Fruit fly (Drosophila melanogaster) whole organism, embryonic: ENCODE data around the gene Ufl1.

ENCODE experiments used
- Atf6 ChIP-seq: fragments of 200-800 bp; sonication (Bioruptor generic); IDR thresholded peaks from 2 replicates; pipeline ENCODE4 v1.3.6; 2022; ENCODE audit warnings: missing biosample characterization, missing genetic modification characterization
- CG10543 ChIP-seq: fragments of 200-800 bp; sonication (Bioruptor generic); optimal IDR thresholded peaks from 3 replicates; lab custom pipeline; 2017; ENCODE audit warnings: missing biosample characterization, mild to moderate bottlenecking, missing genetic modification characterization, moderate library complexity
- CG10979 ChIP-seq: fragments of 200-800 bp; sonication (Bioruptor generic); optimal IDR thresholded peaks from 2 replicates; lab custom pipeline; 2018; ENCODE audit warnings: missing biosample characterization, mild to moderate bottlenecking, missing genetic modification characterization, moderate library complexity
- CG12391 ChIP-seq: fragments of 200-800 bp; sonication (Bioruptor generic); optimal IDR thresholded peaks from 3 replicates; lab custom pipeline; 2018; ENCODE audit warnings: missing biosample characterization, mild to moderate bottlenecking, missing genetic modification characterization, moderate library complexity
- CG13894 ChIP-seq: fragments of 200-800 bp; sonication (Bioruptor generic); optimal IDR thresholded peaks from 3 replicates; lab custom pipeline; 2018; ENCODE audit warnings: missing biosample characterization, mild to moderate bottlenecking, missing genetic modification characterization, moderate library complexity
- CG15696 ChIP-seq: fragments of 200-800 bp; sonication (Bioruptor generic); optimal IDR thresholded peaks from 2 replicates; lab custom pipeline; 2019; ENCODE audit warnings: missing biosample characterization, mild to moderate bottlenecking, missing genetic modification characterization, moderate library complexity
- CG18599 ChIP-seq: fragments of 200-800 bp; sonication (Bioruptor generic); optimal IDR thresholded peaks from 3 replicates; lab custom pipeline; 2017; ENCODE audit warnings: missing biosample characterization, missing genetic modification characterization, mild to moderate bottlenecking, moderate library complexity, missing genetic modification reagents
- CG2120 ChIP-seq: fragments of 200-800 bp; sonication (Bioruptor generic); optimal IDR thresholded peaks from 3 replicates; lab custom pipeline; 2016; ENCODE audit warnings: missing biosample characterization, missing genetic modification characterization
- CG2199 ChIP-seq: fragments of 200-800 bp; sonication (Bioruptor generic); IDR thresholded peaks from 3 replicates; pipeline ENCODE4 v1.3.6; 2022; ENCODE audit warnings: missing biosample characterization, missing genetic modification characterization
- CG2889 ChIP-seq: fragments of 200-800 bp; sonication (Bioruptor generic); IDR thresholded peaks from 3 replicates; pipeline ENCODE4 v1.3.6; 2022; ENCODE audit warnings: missing biosample characterization, missing genetic modification characterization
- CG32767 ChIP-seq: fragments of 200-800 bp; sonication (Bioruptor generic); IDR thresholded peaks from 2 replicates; pipeline ENCODE4 v1.3.6; 2022; ENCODE audit warnings: missing biosample characterization, missing genetic modification characterization
- CG6791 ChIP-seq: fragments of 200-800 bp; sonication (Bioruptor generic); IDR thresholded peaks from 3 replicates; pipeline ENCODE4 v1.3.6; 2022; ENCODE audit warnings: missing biosample characterization, missing genetic modification characterization; ENCODE audit not compliant: partially characterized antibody
- CG6854 ChIP-seq: fragments of 200-800 bp; sonication (Bioruptor generic); optimal IDR thresholded peaks from 3 replicates; lab custom pipeline; 2017; ENCODE audit warnings: missing biosample characterization, mild to moderate bottlenecking, missing genetic modification characterization
- CG7839 ChIP-seq: fragments of 200-800 bp; sonication (Bioruptor generic); optimal IDR thresholded peaks from 3 replicates; lab custom pipeline; 2018; ENCODE audit warnings: missing biosample characterization, mild to moderate bottlenecking, missing genetic modification characterization, moderate library complexity
- Dfd ChIP-seq, 2 experiments: fragments of >200 bp; optimal IDR thresholded peaks; 2 replicates each; lab custom pipeline; 2017; ENCODE audit warnings: missing biosample characterization in 2 of 2, missing genetic modification characterization in 2 of 2
- Fer1 ChIP-seq: fragments of 200-800 bp; sonication (Bioruptor generic); optimal IDR thresholded peaks from 2 replicates; lab custom pipeline; 2017; ENCODE audit warnings: missing biosample characterization, mild to moderate bottlenecking, missing genetic modification characterization
- H2.0 ChIP-seq: fragments of 200-800 bp; sonication (Bioruptor generic); IDR thresholded peaks from 2 replicates; pipeline ENCODE4 v1.3.6; 2022; ENCODE audit warnings: missing biosample characterization, missing genetic modification characterization
- Kr ChIP-seq: fragments of 200-800 bp; sonication (Bioruptor generic); optimal IDR thresholded peaks from 2 replicates; lab custom pipeline; 2017; ENCODE audit warnings: missing biosample characterization, mild to moderate bottlenecking, missing genetic modification characterization
- Neu2 ChIP-seq: fragments of 200-800 bp; sonication (Bioruptor generic); optimal IDR thresholded peaks from 3 replicates; lab custom pipeline; 2016; ENCODE audit warnings: missing biosample characterization, missing genetic modification characterization, borderline replicate concordance
- Optix ChIP-seq: fragments of 200-800 bp; sonication (Bioruptor generic); IDR thresholded peaks from 3 replicates; pipeline ENCODE4 v1.3.6; 2022; ENCODE audit warnings: missing biosample characterization, missing genetic modification characterization
- Stat92E ChIP-seq, 3 experiments: fragments of >200 bp in 2 of 3; fragments of 200-800 bp in 1 of 3; sonication (Bioruptor generic) in 1 of 3; optimal IDR thresholded peaks; 2 replicates each; lab custom pipeline; 2017 to 2019; ENCODE audit warnings: missing biosample characterization in 3 of 3, missing genetic modification characterization in 3 of 3, mild to moderate bottlenecking in 1 of 3, moderate library complexity in 1 of 3
- abd-A ChIP-seq: fragments of 200-800 bp; sonication (Bioruptor generic); optimal IDR thresholded peaks from 3 replicates; lab custom pipeline; 2019; ENCODE audit warnings: missing biosample characterization, mild to moderate bottlenecking, missing genetic modification characterization, moderate library complexity
- al ChIP-seq: fragments of 200-800 bp; sonication (Bioruptor generic); IDR thresholded peaks from 2 replicates; pipeline ENCODE4 v1.3.6; 2022; ENCODE audit warnings: missing biosample characterization, missing genetic modification characterization
- ara ChIP-seq: fragments of 200-800 bp; sonication (Bioruptor generic); IDR thresholded peaks from 2 replicates; pipeline ENCODE4 v1.3.6; 2022; ENCODE audit warnings: missing biosample characterization, missing genetic modification characterization
- bcd ChIP-seq: fragments of 200-800 bp; sonication (Bioruptor generic); optimal IDR thresholded peaks from 2 replicates; lab custom pipeline; 2017; ENCODE audit warnings: missing biosample characterization, mild to moderate bottlenecking, missing genetic modification characterization
- ci ChIP-seq: fragments of 200-800 bp; sonication (Bioruptor generic); IDR thresholded peaks from 3 replicates; pipeline ENCODE4 v1.3.6; 2022; ENCODE audit warnings: missing biosample characterization, missing genetic modification characterization
- dmrt99B ChIP-seq: fragments of 200-800 bp; sonication (Bioruptor generic); optimal IDR thresholded peaks from 2 replicates; lab custom pipeline; 2018; ENCODE audit warnings: missing biosample characterization, mild to moderate bottlenecking, missing genetic modification characterization, moderate library complexity
- dysf ChIP-seq: fragments of 200-800 bp; sonication (Bioruptor generic); IDR thresholded peaks from 3 replicates; pipeline ENCODE4 v1.3.6; 2022; ENCODE audit warnings: missing biosample characterization, missing genetic modification characterization
- esg ChIP-seq: fragments of 200-800 bp; sonication (Bioruptor generic); conservative IDR thresholded peaks from 2 replicates; pipeline ENCODE4 v1.3.6; 2022; ENCODE audit warnings: missing biosample characterization, missing genetic modification characterization
- eve ChIP-seq, 2 experiments: fragments of >200 bp; optimal IDR thresholded peaks; 2 replicates each; lab custom pipeline; 2017; ENCODE audit warnings: missing biosample characterization in 2 of 2, missing genetic modification characterization in 2 of 2
- fd3F ChIP-seq: fragments of 200-800 bp; sonication (Bioruptor generic); optimal IDR thresholded peaks from 2 replicates; lab custom pipeline; 2018; ENCODE audit warnings: missing biosample characterization, mild to moderate bottlenecking, missing genetic modification characterization, moderate library complexity
- fd64A ChIP-seq: fragments of 200-800 bp; sonication (Bioruptor generic); optimal IDR thresholded peaks from 3 replicates; lab custom pipeline; 2018; ENCODE audit warnings: missing biosample characterization, mild to moderate bottlenecking, missing genetic modification characterization
- gsb ChIP-seq: fragments of 200-800 bp; sonication (Bioruptor generic); IDR thresholded peaks from 2 replicates; pipeline ENCODE4 v1.3.6; 2022; ENCODE audit warnings: missing biosample characterization, missing genetic modification characterization
- her ChIP-seq: fragments of 200-800 bp; sonication (Bioruptor generic); optimal IDR thresholded peaks from 2 replicates; lab custom pipeline; 2016; ENCODE audit warnings: missing biosample characterization, missing genetic modification characterization
- hkb ChIP-seq, 2 experiments: fragments of 200-800 bp in 1 of 2; fragments of >200 bp in 1 of 2; sonication (Bioruptor generic) in 1 of 2; IDR thresholded peaks in 1 of 2; optimal IDR thresholded peaks in 1 of 2; 2 replicates each; pipeline versions ENCODE4 v1.3.6 to Lab custom; 2017 to 2022; ENCODE audit warnings: missing biosample characterization in 1 of 2, missing genetic modification characterization in 1 of 2
- jigr1 ChIP-seq: fragments of 200-800 bp; sonication (Bioruptor generic); IDR thresholded peaks from 3 replicates; pipeline ENCODE4 v1.3.6; 2022; ENCODE audit warnings: missing biosample characterization, missing genetic modification characterization
- kah ChIP-seq: fragments of 200-800 bp; sonication (Bioruptor generic); optimal IDR thresholded peaks from 2 replicates; lab custom pipeline; 2018; ENCODE audit warnings: missing biosample characterization, mild to moderate bottlenecking, missing genetic modification characterization
- lab ChIP-seq: fragments of 200-800 bp; sonication (Bioruptor generic); optimal IDR thresholded peaks from 3 replicates; lab custom pipeline; 2017; ENCODE audit warnings: missing biosample characterization, missing genetic modification characterization, mild to moderate bottlenecking, moderate library complexity, missing genetic modification reagents
- phol ChIP-seq: fragments of 200-800 bp; sonication (Bioruptor generic); optimal IDR thresholded peaks from 3 replicates; lab custom pipeline; 2018; ENCODE audit warnings: missing biosample characterization, mild to moderate bottlenecking, missing genetic modification characterization, moderate library complexity
- prd ChIP-seq, 3 experiments: fragments of >200 bp in 2 of 3; fragments of 200-800 bp in 1 of 3; sonication (Bioruptor generic) in 1 of 3; optimal IDR thresholded peaks in 2 of 3; IDR thresholded peaks in 1 of 3; 2 replicates in 2 of 3; 3 replicates in 1 of 3; pipeline versions ENCODE4 v1.3.6 to Lab custom; 2017 to 2022; ENCODE audit warnings: missing biosample characterization in 1 of 3, missing genetic modification characterization in 1 of 3
- pros ChIP-seq: fragments of 200-800 bp; sonication (Bioruptor generic); optimal IDR thresholded peaks from 3 replicates; lab custom pipeline; 2019; ENCODE audit warnings: missing biosample characterization, mild to moderate bottlenecking, missing genetic modification characterization, moderate library complexity
- rib ChIP-seq: fragments of 200-800 bp; sonication (Bioruptor generic); IDR thresholded peaks from 2 replicates; pipeline ENCODE4 v1.3.6; 2022; ENCODE audit warnings: missing biosample characterization, missing genetic modification characterization
- tll ChIP-seq, 2 experiments: fragments of 200-800 bp in 1 of 2; fragments of >200 bp in 1 of 2; sonication (Bioruptor generic) in 1 of 2; optimal IDR thresholded peaks; 2 replicates each; lab custom pipeline; 2017 to 2019; ENCODE audit warnings: missing biosample characterization in 2 of 2, missing genetic modification characterization in 2 of 2, mild to moderate bottlenecking in 1 of 2, moderate library complexity in 1 of 2
- tup ChIP-seq: fragments of 200-800 bp; sonication (Bioruptor generic); optimal IDR thresholded peaks from 2 replicates; lab custom pipeline; 2016; ENCODE audit warnings: missing biosample characterization, mild to moderate bottlenecking, missing genetic modification characterization, moderate library complexity
- vfl ChIP-seq: fragments of 200-800 bp; sonication (Bioruptor generic); optimal IDR thresholded peaks from 2 replicates; lab custom pipeline; 2016; ENCODE audit warnings: missing biosample characterization, missing genetic modification characterization
- yki ChIP-seq: fragments of >200 bp; optimal IDR thresholded peaks from 3 replicates; lab custom pipeline; 2018

Gene Ufl1

DNA sequence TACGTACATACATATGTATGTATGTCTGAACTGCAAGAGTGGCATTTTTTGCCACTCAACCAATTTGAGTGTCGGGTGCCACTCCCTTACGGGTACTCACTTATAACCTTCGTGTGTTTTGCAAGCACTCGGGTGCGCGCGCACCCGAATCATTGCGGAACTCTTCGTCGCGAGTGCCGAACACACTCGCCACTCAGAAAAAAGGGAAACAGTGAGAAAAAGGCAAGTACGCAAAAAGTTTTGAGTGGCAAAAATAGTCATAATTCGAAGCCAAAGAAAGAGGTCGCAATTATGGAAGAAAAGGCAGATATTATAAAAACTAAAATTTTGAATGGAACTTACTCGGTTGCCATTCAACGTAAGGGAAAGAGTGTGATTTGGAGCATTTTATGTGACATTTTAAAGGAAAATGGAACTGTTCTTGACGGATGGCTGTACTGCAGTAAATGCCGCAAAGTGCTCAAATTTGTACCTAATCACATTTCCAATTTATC, 16.1 kb upstream of the Ufl1 start (continued):
- TF ChIP-seq pros: peak; percentile 36
- peak; percentile 61; the same call in 1 of the 3 replicates for TF ChIP-seq CG2199
- TF ChIP-seq rib (GFP tag; lab: Robert Waterston, UW): peak; percentile 48; the same call in 1 of the 2 replicates
- TF ChIP-seq Atf6 (GFP tag; lab: Robert Waterston, UW): 0 out of 2 replicates have a peak, but pooled peaks have one; percentile 7
- peak; percentile 3 for TF ChIP-seq CG10543
- TF ChIP-seq CG13894: peak; percentile 31
- TF ChIP-seq ci (GFP tag; lab: Robert Waterston, UW): 0 out of 3 replicates have a peak, but pooled peaks have one; percentile 28
- no peak for TF ChIP-seq lab (GFP tag; lab: Kevin White, UChicago)
- peak; percentile 20 for TF ChIP-seq CG2120
- TF ChIP-seq dysf (GFP tag; lab: Robert Waterston, UW): 0 out of 3 replicates have a peak, but pooled peaks have one; percentile 7
- TF ChIP-seq tup: no peak
- no peak for TF ChIP-seq H2.0 (GFP tag; lab: Robert Waterston, UW)
- 0 out of 2 replicates have a peak, but pooled peaks have one; percentile 20 for TF ChIP-seq CG32767 (GFP tag; lab: Robert Waterston, UW)
- no peak for TF ChIP-seq Neu2 (GFP tag; lab: Kevin White, UChicago)
- TF ChIP-seq, all 482 proteins: peak for 41

DNA sequence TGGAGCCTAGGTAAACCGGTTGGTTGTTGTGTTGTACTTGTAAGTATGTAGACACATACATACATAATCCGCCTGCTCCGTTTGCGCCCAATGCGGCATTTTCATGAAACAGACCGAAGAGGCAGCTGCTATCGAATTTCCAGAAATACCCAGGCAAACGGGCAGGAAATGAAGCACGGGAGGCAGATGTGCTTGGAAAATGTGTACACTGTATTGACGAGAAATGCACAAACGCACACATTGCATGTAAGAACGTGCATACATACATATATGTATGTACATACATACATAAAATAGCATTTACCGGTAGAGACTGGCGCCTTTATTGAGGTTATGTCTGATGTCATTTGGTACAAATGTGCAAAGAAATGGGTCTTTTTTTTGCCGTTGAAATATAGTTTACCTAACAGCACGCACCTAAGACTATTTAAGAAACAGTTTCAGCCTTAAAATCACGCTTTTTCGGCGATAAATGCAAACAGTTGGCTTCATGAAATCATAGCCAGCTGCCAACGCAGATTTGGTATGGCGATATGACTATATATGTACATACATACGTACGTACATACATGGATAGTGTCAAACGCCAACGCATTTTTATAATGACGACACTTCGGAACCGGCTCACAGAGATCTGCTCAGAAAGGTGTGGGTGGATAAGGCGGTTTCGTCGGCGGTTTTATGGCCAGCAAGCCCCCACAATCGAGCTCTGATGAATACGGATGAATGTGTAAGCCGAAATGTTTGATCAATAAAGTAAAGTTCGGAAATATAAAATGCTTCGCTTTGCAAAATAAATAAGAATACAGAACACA, 15.5 kb upstream of the Ufl1 start:
- no peak for TF ChIP-seq ara (GFP tag; lab: Robert Waterston, UW)
- no peak for TF ChIP-seq Dfd (GFP tag; optimal IDR thresholded peaks at IDR 0.05; lab: Kevin White, UChicago)
- TF ChIP-seq fd64A (GFP tag; lab: Kevin White, UChicago): no peak
- no peak for TF ChIP-seq her
- no peak for TF ChIP-seq jigr1
- TF ChIP-seq gsb (GFP tag; lab: Robert Waterston, UW): no peak
- TF ChIP-seq CG7839: no peak
- peak; percentile 29 for TF ChIP-seq abd-A (tag; lab: Kevin White, UChicago)
- no peak for TF ChIP-seq CG15696 (tag; lab: Kevin White, UChicago)
- TF ChIP-seq esg (GFP tag; lab: Robert Waterston, UW): no peak
- no peak for TF ChIP-seq vfl (GFP tag; lab: Kevin White, UChicago)
- no peak for TF ChIP-seq kah (GFP tag; lab: Kevin White, UChicago)
- no peak for TF ChIP-seq hkb (optimal IDR thresholded peaks at IDR 0.05; lab: Kevin White, UChicago)
- no peak for TF ChIP-seq hkb (GFP tag; IDR thresholded peaks at IDR 0.05; lab: Robert Waterston, UW)
- no peak for TF ChIP-seq CG12391 (tag; lab: Kevin White, UChicago)
- no peak for TF ChIP-seq al (GFP tag; lab: Robert Waterston, UW)
- no peak for TF ChIP-seq phol (tag; lab: Kevin White, UChicago)
- no peak for TF ChIP-seq dmrt99B (tag; lab: Kevin White, UChicago)
- no peak for TF ChIP-seq bcd (GFP tag; lab: Kevin White, UChicago)
- TF ChIP-seq Kr (GFP tag; lab: Kevin White, UChicago): no peak
- TF ChIP-seq prd (optimal IDR thresholded peaks at IDR 0.05; lab: Kevin White, UChicago): no peak
- no peak for TF ChIP-seq prd (GFP tag; IDR thresholded peaks at IDR 0.05; lab: Robert Waterston, UW)
- TF ChIP-seq Optix: no peak
- no peak for TF ChIP-seq CG10979 (tag; lab: Kevin White, UChicago)
- TF ChIP-seq CG2889 (GFP tag; lab: Robert Waterston, UW): no peak
- peak; percentile 46; the same call in 1 of the 2 replicates for TF ChIP-seq rib (GFP tag; lab: Robert Waterston, UW)
- TF ChIP-seq CG18599 (GFP tag; lab: Kevin White, UChicago): no peak
- no peak for TF ChIP-seq tll (GFP tag; optimal IDR thresholded peaks at IDR 0.05; lab: Kevin White, UChicago)
- TF ChIP-seq eve (GFP tag; optimal IDR thresholded peaks at IDR 0.05; lab: Kevin White, UChicago): no peak
- TF ChIP-seq Stat92E (GFP tag; optimal IDR thresholded peaks at IDR 0.05; lab: Kevin White, UChicago): no peak
- TF ChIP-seq yki (lab: Kevin White, UChicago): no peak
- no peak for TF ChIP-seq tup
- TF ChIP-seq fd3F: no peak
- no peak for TF ChIP-seq CG6791
- no peak for TF ChIP-seq CG6854 (GFP tag; lab: Kevin White, UChicago)
- no peak for TF ChIP-seq Fer1 (GFP tag; lab: Kevin White, UChicago)
